Worm (Caenorhabditis elegans) whole organism, early embryonic: ENCODE results near the gene enu-3.5.

Experiments used
- F13C5.2 ChIP-seq: sonication (generic microtip); optimal IDR thresholded peaks from 2 replicates; lab custom pipeline; 2017; ENCODE audit warnings: mild to moderate bottlenecking, missing genetic modification characterization, inconsistent platforms, missing compliant biosample characterization
- ama-1 ChIP-seq: fragments of 150-350 bp; optimal IDR thresholded peaks from 2 replicates; lab custom pipeline; 2014
- ceh-36 ChIP-seq: sonication (generic microtip); optimal IDR thresholded peaks from 2 replicates; lab custom pipeline; 2016; ENCODE audit warnings: missing genetic modification characterization, inconsistent platforms, missing compliant biosample characterization
- ets-7 ChIP-seq: sonication (generic microtip); optimal IDR thresholded peaks from 2 replicates; lab custom pipeline; 2016; ENCODE audit warnings: missing genotype, missing genetic modification characterization, missing compliant biosample characterization
- tbx-11 ChIP-seq: fragments of 200-800 bp; sonication (Bioruptor generic); IDR thresholded peaks from 2 replicates; pipeline ENCODE4 v1.3.6; 2022; ENCODE audit warnings: missing genetic modification characterization, missing compliant biosample characterization
- tra-4 ChIP-seq: sonication (generic microtip); optimal IDR thresholded peaks from 2 replicates; lab custom pipeline; 2017; ENCODE audit warnings: missing genetic modification characterization, missing compliant biosample characterization

ce11 chrIII:12885153-12885552 lies 7.2 kb downstream of the enu-3.5 start:
- TF ChIP-seq tra-4 (tag; lab: Kevin White, UChicago): no peak
- TF ChIP-seq F13C5.2 (tag; lab: Kevin White, UChicago): no peak
- no peak for TF ChIP-seq ama-1 (lab: Kevin White, UChicago)
- TF ChIP-seq ets-7: no peak
- TF ChIP-seq ceh-36 (tag; lab: Kevin White, UChicago): no peak
- TF ChIP-seq tbx-11: no peak
